Fruit fly (Drosophila melanogaster) whole organism, embryonic: ENCODE results near the gene fig.

Source experiments
- CG10543 ChIP-seq: fragments of 200-800 bp; sonication (Bioruptor generic); optimal IDR thresholded peaks from 3 replicates; lab custom pipeline; 2017; ENCODE audit warnings: missing biosample characterization, mild to moderate bottlenecking, missing genetic modification characterization, moderate library complexity
- CG10654 ChIP-seq: fragments of 200-800 bp; sonication (Bioruptor generic); optimal IDR thresholded peaks from 2 replicates; lab custom pipeline; 2016; ENCODE audit warnings: missing biosample characterization, missing genetic modification characterization
- CG11398 ChIP-seq: fragments of 200-800 bp; sonication (Bioruptor generic); optimal IDR thresholded peaks from 2 replicates; lab custom pipeline; 2016; ENCODE audit warnings: missing biosample characterization, missing genetic modification characterization
- CG1233 ChIP-seq: fragments of 200-800 bp; sonication (Bioruptor generic); optimal IDR thresholded peaks from 4 replicates; lab custom pipeline; 2018; ENCODE audit warnings: missing biosample characterization, mild to moderate bottlenecking, missing genetic modification characterization
- CG13296 ChIP-seq: fragments of 200-800 bp; sonication (Bioruptor generic); optimal IDR thresholded peaks from 3 replicates; lab custom pipeline; 2018; ENCODE audit warnings: missing biosample characterization, mild to moderate bottlenecking, missing genetic modification characterization
- CG13624 ChIP-seq: fragments of 200-800 bp; sonication (Bioruptor generic); optimal IDR thresholded peaks from 2 replicates; lab custom pipeline; 2016; ENCODE audit warnings: missing biosample characterization, missing genetic modification characterization
- CG14441 ChIP-seq: fragments of 200-800 bp; sonication (Bioruptor generic); IDR thresholded peaks from 2 replicates; pipeline ENCODE4 v1.3.6; 2022; ENCODE audit warnings: missing biosample characterization, missing genetic modification characterization
- CG1647 ChIP-seq: fragments of 200-800 bp; sonication (Bioruptor generic); optimal IDR thresholded peaks from 3 replicates; lab custom pipeline; 2016; ENCODE audit warnings: missing biosample characterization, missing genetic modification characterization
- CG18262 ChIP-seq: fragments of 200-800 bp; optimal IDR thresholded peaks from 3 replicates; lab custom pipeline; 2019; ENCODE audit warnings: missing biosample characterization, mild to moderate bottlenecking, missing genetic modification characterization, moderate library complexity
- CG18476 ChIP-seq: fragments of 200-800 bp; sonication (Bioruptor generic); optimal IDR thresholded peaks from 2 replicates; lab custom pipeline; 2016; ENCODE audit warnings: missing biosample characterization, mild to moderate bottlenecking, missing genetic modification characterization
- CG18764 ChIP-seq: fragments of 200-800 bp; sonication (Bioruptor generic); optimal IDR thresholded peaks from 3 replicates; lab custom pipeline; 2016; ENCODE audit warnings: missing biosample characterization, missing genetic modification characterization
- CG2875 ChIP-seq: fragments of 200-800 bp; sonication (Bioruptor generic); optimal IDR thresholded peaks from 2 replicates; lab custom pipeline; 2017; ENCODE audit warnings: missing biosample characterization, mild to moderate bottlenecking, missing genetic modification characterization, missing genetic modification reagents
- CG32772 ChIP-seq: fragments of 200-800 bp; sonication (Bioruptor generic); IDR thresholded peaks from 2 replicates; pipeline ENCODE4 v1.3.6; 2022; ENCODE audit warnings: missing biosample characterization, missing genetic modification characterization
- CG4424 ChIP-seq: fragments of 200-800 bp; sonication (Bioruptor generic); optimal IDR thresholded peaks from 3 replicates; lab custom pipeline; 2016; ENCODE audit warnings: missing biosample characterization, missing genetic modification characterization
- CG7556 ChIP-seq: fragments of 200-800 bp; sonication (Bioruptor generic); optimal IDR thresholded peaks from 2 replicates; lab custom pipeline; 2017; ENCODE audit warnings: missing biosample characterization, mild to moderate bottlenecking, missing genetic modification characterization
- CG8359 ChIP-seq: fragments of 200-800 bp; sonication (Bioruptor generic); optimal IDR thresholded peaks from 2 replicates; lab custom pipeline; 2017; ENCODE audit warnings: missing biosample characterization, mild to moderate bottlenecking, missing genetic modification characterization, borderline replicate concordance
- Chrac-16 ChIP-seq: fragments of 200-800 bp; sonication (Bioruptor generic); optimal IDR thresholded peaks from 3 replicates; lab custom pipeline; 2016; ENCODE audit warnings: missing biosample characterization, missing genetic modification characterization
- Dref ChIP-seq: fragments of 200-800 bp; sonication (Bioruptor generic); IDR thresholded peaks from 2 replicates; pipeline ENCODE4 v1.3.6; 2022; ENCODE audit warnings: missing biosample characterization, missing genetic modification characterization
- GATAe ChIP-seq: fragments of 200-800 bp; sonication (Bioruptor generic); conservative IDR thresholded peaks from 2 replicates; pipeline ENCODE4 v1.3.6; 2022; ENCODE audit warnings: missing biosample characterization, missing genetic modification characterization
- HHEX ChIP-seq: fragments of 200-800 bp; sonication (Bioruptor generic); optimal IDR thresholded peaks from 3 replicates; lab custom pipeline; 2017; ENCODE audit warnings: missing biosample characterization, mild to moderate bottlenecking, missing genetic modification characterization, missing genetic modification reagents
- Hr3 ChIP-seq: fragments of 200-800 bp; sonication (Bioruptor generic); optimal IDR thresholded peaks from 3 replicates; lab custom pipeline; 2016; ENCODE audit warnings: missing biosample characterization, missing genetic modification characterization
- MBD-R2 ChIP-seq: fragments of 200-800 bp; sonication (Bioruptor generic); IDR thresholded peaks from 2 replicates; pipeline ENCODE4 v1.3.6; 2022; ENCODE audit warnings: missing biosample characterization, missing genetic modification characterization
- Opbp ChIP-seq: fragments of 200-800 bp; sonication (Bioruptor generic); IDR thresholded peaks from 3 replicates; pipeline ENCODE4 v1.3.6; 2022; ENCODE audit warnings: missing biosample characterization, missing genetic modification characterization; ENCODE audit not compliant: partially characterized antibody
- Ptx1 ChIP-seq: fragments of 200-800 bp; sonication (Bioruptor generic); IDR thresholded peaks from 2 replicates; pipeline ENCODE4 v1.3.6; 2022; ENCODE audit warnings: missing biosample characterization, missing genetic modification characterization
- Sox100B ChIP-seq: fragments of 200-800 bp; sonication (Bioruptor generic); optimal IDR thresholded peaks from 3 replicates; lab custom pipeline; 2018; ENCODE audit warnings: missing biosample characterization, mild to moderate bottlenecking, missing genetic modification characterization
- Trl ChIP-seq, 3 experiments: fragments of >200 bp in 2 of 3; fragments of 200-800 bp in 1 of 3; sonication (Bioruptor generic) in 1 of 3; optimal IDR thresholded peaks; 2 replicates in 1 of 3; 3 replicates in 2 of 3; lab custom pipeline; 2016 to 2017; ENCODE audit warnings: missing biosample characterization in 1 of 3, missing genetic modification characterization in 1 of 3
- cad ChIP-seq: fragments of >200 bp; optimal IDR thresholded peaks from 2 replicates; lab custom pipeline; 2017; ENCODE audit warnings: missing biosample characterization, missing genetic modification characterization
- chif ChIP-seq, 2 experiments: fragments of 200-800 bp; sonication (Bioruptor generic); optimal IDR thresholded peaks; 3 replicates each; lab custom pipeline; 2016; ENCODE audit warnings: missing biosample characterization in 2 of 2, missing genetic modification characterization in 2 of 2
- chinmo ChIP-seq: fragments of 200-800 bp; sonication (Bioruptor generic); IDR thresholded peaks from 4 replicates; pipeline ENCODE4 v1.3.6; 2022; ENCODE audit warnings: missing biosample characterization, missing genetic modification characterization; ENCODE audit not compliant: partially characterized antibody
- ems ChIP-seq: fragments of 200-800 bp; sonication (Bioruptor generic); optimal IDR thresholded peaks from 3 replicates; lab custom pipeline; 2016; ENCODE audit warnings: missing biosample characterization, missing genetic modification characterization
- ftz-f1 ChIP-seq: fragments of 200-800 bp; sonication (Bioruptor generic); optimal IDR thresholded peaks from 2 replicates; lab custom pipeline; 2016; ENCODE audit warnings: missing biosample characterization, missing genetic modification characterization
- grn ChIP-seq: fragments of 200-800 bp; sonication (Bioruptor generic); optimal IDR thresholded peaks from 3 replicates; lab custom pipeline; 2017; ENCODE audit warnings: missing biosample characterization, missing genetic modification characterization
- gro ChIP-seq: fragments of 200-800 bp; sonication (Bioruptor generic); optimal IDR thresholded peaks from 2 replicates; lab custom pipeline; 2016; ENCODE audit warnings: missing biosample characterization, missing genetic modification characterization
- ham ChIP-seq: fragments of 200-800 bp; sonication (Bioruptor generic); IDR thresholded peaks from 2 replicates; pipeline ENCODE4 v1.3.6; 2022; ENCODE audit warnings: missing biosample characterization, missing genetic modification characterization
- hbn ChIP-seq: fragments of 200-800 bp; sonication (Bioruptor generic); IDR thresholded peaks from 2 replicates; pipeline ENCODE4 v1.3.6; 2022; ENCODE audit warnings: missing biosample characterization, missing genetic modification characterization; ENCODE audit not compliant: partially characterized antibody
- insv ChIP-seq, 2 experiments: fragments of 200-800 bp; sonication (Bioruptor generic); optimal IDR thresholded peaks; 3 replicates each; lab custom pipeline; 2016 to 2018; ENCODE audit warnings: missing biosample characterization in 2 of 2, missing genetic modification characterization in 2 of 2
- jing ChIP-seq: fragments of 200-800 bp; sonication (Bioruptor generic); optimal IDR thresholded peaks from 2 replicates; lab custom pipeline; 2018; ENCODE audit warnings: missing biosample characterization, mild to moderate bottlenecking, missing genetic modification characterization
- nau ChIP-seq: fragments of 200-800 bp; sonication (Bioruptor generic); optimal IDR thresholded peaks from 3 replicates; lab custom pipeline; 2017; ENCODE audit warnings: missing biosample characterization, mild to moderate bottlenecking, missing genetic modification characterization, missing genetic modification reagents
- nmo ChIP-seq: fragments of 200-800 bp; sonication (Bioruptor generic); optimal IDR thresholded peaks from 2 replicates; lab custom pipeline; 2018; ENCODE audit warnings: missing biosample characterization, mild to moderate bottlenecking, missing genetic modification characterization, moderate library complexity
- otp ChIP-seq: fragments of 200-800 bp; sonication (Bioruptor generic); IDR thresholded peaks from 3 replicates; pipeline ENCODE4, ENCODE4 v1.3.6; 2022; ENCODE audit warnings: missing biosample characterization, missing genetic modification characterization
- pnt ChIP-seq: fragments of 200-800 bp; sonication (Bioruptor generic); optimal IDR thresholded peaks from 3 replicates; lab custom pipeline; 2016; ENCODE audit warnings: missing biosample characterization, missing genetic modification characterization
- pros ChIP-seq: fragments of 200-800 bp; sonication (Bioruptor generic); optimal IDR thresholded peaks from 3 replicates; lab custom pipeline; 2019; ENCODE audit warnings: missing biosample characterization, mild to moderate bottlenecking, missing genetic modification characterization, moderate library complexity
- pum ChIP-seq: fragments of 200-800 bp; sonication (Bioruptor generic); optimal IDR thresholded peaks from 2 replicates; lab custom pipeline; 2016; ENCODE audit warnings: missing biosample characterization, missing genetic modification characterization
- seq ChIP-seq: fragments of 200-800 bp; sonication (Bioruptor generic); IDR thresholded peaks from 2 replicates; pipeline ENCODE4 v1.3.6; 2022; ENCODE audit warnings: missing biosample characterization, missing genetic modification characterization
- sna ChIP-seq: fragments of 200-800 bp; sonication (Bioruptor generic); IDR thresholded peaks from 2 replicates; pipeline ENCODE4 v1.3.6; 2022; ENCODE audit warnings: missing biosample characterization, missing genetic modification characterization; ENCODE audit not compliant: partially characterized antibody
- so ChIP-seq: fragments of 200-800 bp; sonication (Bioruptor generic); IDR thresholded peaks from 3 replicates; pipeline ENCODE4 v1.3.6; 2022; ENCODE audit warnings: missing biosample characterization, missing genetic modification characterization
- trem ChIP-seq: fragments of 200-800 bp; optimal IDR thresholded peaks from 3 replicates; lab custom pipeline; 2019; ENCODE audit warnings: missing biosample characterization, mild to moderate bottlenecking, missing genetic modification characterization, moderate library complexity
- vvl ChIP-seq: fragments of 200-800 bp; sonication (Bioruptor generic); IDR thresholded peaks from 2 replicates; pipeline ENCODE4 v1.3.6; 2022; ENCODE audit warnings: missing biosample characterization, missing genetic modification characterization
- wdn ChIP-seq: fragments of 200-800 bp; sonication (Bioruptor generic); IDR thresholded peaks from 2 replicates; pipeline ENCODE4 v1.3.6; 2022; ENCODE audit warnings: missing biosample characterization, missing genetic modification characterization
- wor ChIP-seq: fragments of 200-800 bp; sonication (Bioruptor generic); IDR thresholded peaks from 2 replicates; pipeline ENCODE4 v1.3.6; 2022; ENCODE audit warnings: missing biosample characterization, missing genetic modification characterization

The fig gene

DNA sequence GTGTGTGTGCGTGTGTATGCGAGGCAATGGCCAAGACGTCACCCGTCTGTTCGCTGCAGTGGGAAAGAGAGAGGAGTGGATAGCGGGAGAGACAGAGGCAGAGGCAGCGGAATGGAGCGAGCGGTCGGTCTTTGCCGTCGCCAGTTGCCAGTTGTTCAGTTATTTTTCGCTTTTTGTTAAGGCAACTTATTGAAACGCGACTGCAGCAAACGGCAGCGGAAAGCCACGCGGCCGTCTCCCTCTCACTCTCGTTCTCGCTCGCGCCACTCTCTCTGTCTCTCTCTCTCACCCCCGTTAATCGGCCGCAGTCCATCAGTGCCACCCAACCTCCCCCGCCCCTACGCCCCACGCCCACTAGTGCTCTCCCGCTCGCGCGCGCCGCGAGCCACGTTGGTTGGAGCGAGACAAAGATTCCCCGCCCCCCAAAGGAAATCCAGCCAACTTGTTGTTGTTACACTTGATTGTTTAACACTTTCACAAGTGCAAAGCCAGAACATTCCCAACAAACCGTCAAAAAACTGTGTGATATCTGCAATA is 7.4 kb downstream of the fig start (continued):
- TF ChIP-seq wdn (0 out of 2 replicates have a peak, but pooled peaks have one; percentile 18), pum (GFP tag; lab: Kevin White, UChicago) (no peak), nmo (no peak), Hr3 (GFP tag; lab: Kevin White, UChicago) (no peak), Opbp (GFP tag; lab: Robert Waterston, UW) (no peak; the same call in 2 of the 3 replicates), CG7556 (GFP tag; lab: Kevin White, UChicago) (no peak), Sox100B (no peak), MBD-R2 (GFP tag; lab: Robert Waterston, UW) (no peak; the same call in 1 of the 2 replicates), so (peak; percentile 65; the same call in 2 of the 3 replicates), chinmo (GFP tag; lab: Robert Waterston, UW) (peak; percentile 99), gro (no peak), insv (GFP tag; optimal IDR thresholded peaks at IDR 0.05; lab: Kevin White, UChicago) (no peak), CG18476 (GFP tag; lab: Kevin White, UChicago) (no peak), jing (no peak), trem (tag; lab: Kevin White, UChicago) (no peak), otp (GFP tag; lab: Robert Waterston, UW) (0 out of 3 replicates have a peak, but pooled peaks have one; percentile 67), wor (GFP tag; lab: Robert Waterston, UW) (no peak), CG1647 (GFP tag; lab: Kevin White, UChicago) (no peak), pnt (GFP tag; lab: Kevin White, UChicago) (no peak), CG4424 (no peak), GATAe (GFP tag; lab: Robert Waterston, UW) (peak; percentile 38), ftz-f1 (GFP tag; lab: Kevin White, UChicago) (peak; percentile 17), CG1233 (GFP tag; lab: Kevin White, UChicago) (no peak), vvl (GFP tag; lab: Robert Waterston, UW) (no peak; the same call in 1 of the 2 replicates), Dref (GFP tag; lab: Robert Waterston, UW) (no peak), CG10543 (GFP tag; lab: Kevin White, UChicago) (peak; percentile 87), nau (GFP tag; lab: Kevin White, UChicago) (peak; percentile 35), Trl (optimal IDR thresholded peaks at IDR 0.05; lab: Kevin White, UChicago) (peak; percentile 86 to 92), Trl (GFP tag; optimal IDR thresholded peaks at IDR 0.05; lab: Kevin White, UChicago) (peak; percentile 34), CG32772 (GFP tag; lab: Robert Waterston, UW) (no peak), pros (GFP tag; lab: Kevin White, UChicago) (peak; percentile 69), CG13624 (GFP tag; lab: Kevin White, UChicago) (peak; percentile 21), CG13296 (GFP tag; lab: Kevin White, UChicago) (peak; percentile 27), CG11398 (no peak), sna (GFP tag; lab: Robert Waterston, UW) (peak; percentile 47), Chrac-16 (GFP tag; lab: Kevin White, UChicago) (no peak), CG14441 (GFP tag; lab: Robert Waterston, UW) (peak; percentile 48), seq (GFP tag; lab: Robert Waterston, UW) (peak; percentile 77), CG8359 (no peak), Ptx1 (peak; percentile 16; the same call in 1 of the 2 replicates), CG10654 (GFP tag; lab: Kevin White, UChicago) (no peak), HHEX (GFP tag; lab: Kevin White, UChicago) (peak; percentile 57), CG18764 (no peak), CG18262 (tag; lab: Kevin White, UChicago) (no peak), ems (GFP tag; lab: Kevin White, UChicago) (no peak), cad (GFP tag; lab: Kevin White, UChicago) (no peak), chif (GFP tag; optimal IDR thresholded peaks at IDR 0.05; lab: Kevin White, UChicago) (no peak), CG2875 (GFP tag; lab: Kevin White, UChicago) (no peak), hbn (GFP tag; lab: Robert Waterston, UW) (peak; percentile 51), ham (GFP tag; lab: Robert Waterston, UW) (peak; percentile 41; the same call in 1 of the 2 replicates), grn (peak; percentile 82)
